Worm (Caenorhabditis elegans) whole organism, L3 larva: ENCODE results near the gene jmjd-3.2.

ENCODE experiments used
- R02D3.7 ChIP-seq: fragments of 150-350 bp; optimal IDR thresholded peaks from 2 replicates; lab custom pipeline; 2014; ENCODE audit warnings: missing biosample characterization, missing genetic modification characterization
- ZK546.5 ChIP-seq: sonication (generic microtip); optimal IDR thresholded peaks from 2 replicates; lab custom pipeline; 2017; ENCODE audit warnings: missing biosample characterization, missing genetic modification characterization
- aly-2 ChIP-seq: fragments of 150-350 bp; optimal IDR thresholded peaks from 2 replicates; lab custom pipeline; 2014; ENCODE audit warnings: missing biosample characterization, missing genetic modification characterization
- ama-1 ChIP-seq: fragments of 150-350 bp; optimal IDR thresholded peaks from 2 replicates; lab custom pipeline; 2018
- ceh-28 ChIP-seq: fragments of 150-350 bp; optimal IDR thresholded peaks from 2 replicates; lab custom pipeline; 2014; ENCODE audit warnings: missing biosample characterization, missing genetic modification reagents, missing genetic modification characterization
- ceh-82 ChIP-seq: fragments of 150-350 bp; optimal IDR thresholded peaks from 2 replicates; lab custom pipeline; 2014; ENCODE audit warnings: missing biosample characterization, missing genetic modification characterization
- ceh-9 ChIP-seq: sonication (generic microtip); optimal IDR thresholded peaks from 2 replicates; lab custom pipeline; 2018; ENCODE audit warnings: missing biosample characterization, missing genetic modification characterization
- egl-27 ChIP-seq: sonication (generic microtip); optimal IDR thresholded peaks from 4 replicates; lab custom pipeline; 2017; ENCODE audit warnings: missing biosample characterization, missing genetic modification reagents, missing genetic modification characterization
- egl-5 ChIP-seq: fragments of 150-350 bp; optimal IDR thresholded peaks from 2 replicates; lab custom pipeline; 2017; ENCODE audit warnings: missing biosample characterization, missing genetic modification reagents, missing genetic modification characterization, inconsistent platforms
- elt-1 ChIP-seq: fragments of 150-350 bp; optimal IDR thresholded peaks from 2 replicates; lab custom pipeline; 2014; ENCODE audit warnings: missing biosample characterization, missing genetic modification characterization
- elt-2 ChIP-seq: sonication (generic microtip); optimal IDR thresholded peaks from 2 replicates; lab custom pipeline; 2016; ENCODE audit warnings: missing genetic modification reagents, mild to moderate bottlenecking, missing genetic modification characterization, missing compliant biosample characterization
- fkh-10 ChIP-seq: sonication (generic microtip); optimal IDR thresholded peaks from 2 replicates; lab custom pipeline; 2017; ENCODE audit warnings: missing biosample characterization, missing genetic modification reagents, missing genetic modification characterization
- fkh-2 ChIP-seq: fragments of 150-350 bp; optimal IDR thresholded peaks from 2 replicates; lab custom pipeline; 2014; ENCODE audit warnings: missing biosample characterization, missing genetic modification reagents, missing genetic modification characterization
- fos-1 ChIP-seq: fragments of 150-350 bp; optimal IDR thresholded peaks from 2 replicates; lab custom pipeline; 2014; ENCODE audit warnings: missing biosample characterization, missing genetic modification characterization
- hmg-11 ChIP-seq: sonication (generic microtip); optimal IDR thresholded peaks from 2 replicates; lab custom pipeline; 2016; ENCODE audit warnings: missing genetic modification characterization, missing compliant biosample characterization
- jun-1 ChIP-seq: fragments of 150-350 bp; optimal IDR thresholded peaks from 2 replicates; lab custom pipeline; 2014; ENCODE audit warnings: missing biosample characterization, missing genetic modification reagents, missing genetic modification characterization
- lin-15B ChIP-seq: fragments of 150-350 bp; optimal IDR thresholded peaks from 2 replicates; lab custom pipeline; 2014; ENCODE audit warnings: missing biosample characterization, missing genetic modification characterization
- lin-39 ChIP-seq: fragments of 150-350 bp; optimal IDR thresholded peaks from 2 replicates; lab custom pipeline; 2018; ENCODE audit warnings: missing biosample characterization, missing genetic modification reagents, missing genetic modification characterization
- lsy-12 ChIP-seq: sonication (generic microtip); optimal IDR thresholded peaks from 2 replicates; lab custom pipeline; 2016; ENCODE audit warnings: mild to moderate bottlenecking, missing genetic modification characterization, missing compliant biosample characterization
- mdl-1 ChIP-seq: fragments of 150-350 bp; optimal IDR thresholded peaks from 2 replicates; lab custom pipeline; 2014; ENCODE audit warnings: missing biosample characterization, missing genetic modification characterization
- mml-1 ChIP-seq: fragments of 150-350 bp; sonication (generic microtip); optimal IDR thresholded peaks from 3 replicates; lab custom pipeline; 2014; ENCODE audit warnings: missing biosample characterization, missing genetic modification characterization
- nfya-1 ChIP-seq: sonication (generic microtip); optimal IDR thresholded peaks from 2 replicates; lab custom pipeline; 2017; ENCODE audit warnings: missing genetic modification characterization, mild to moderate bottlenecking, missing compliant biosample characterization, antibody characterized with exemption, moderate library complexity; ENCODE audit not compliant: insufficient read depth
- nhr-11 ChIP-seq: fragments of 150-350 bp; optimal IDR thresholded peaks from 2 replicates; lab custom pipeline; 2014; ENCODE audit warnings: missing biosample characterization, missing genetic modification characterization
- nhr-23 ChIP-seq: fragments of 150-350 bp; optimal IDR thresholded peaks from 2 replicates; lab custom pipeline; 2014; ENCODE audit warnings: missing biosample characterization, missing genetic modification reagents, missing genetic modification characterization
- nhr-237 ChIP-seq: fragments of 150-350 bp; optimal IDR thresholded peaks from 2 replicates; lab custom pipeline; 2014; ENCODE audit warnings: missing biosample characterization, missing genetic modification characterization
- nhr-25 ChIP-seq: sonication (generic microtip); optimal IDR thresholded peaks from 2 replicates; lab custom pipeline; 2017; ENCODE audit warnings: missing biosample characterization, missing genetic modification characterization
- nhr-28 ChIP-seq: fragments of 150-350 bp; optimal IDR thresholded peaks from 2 replicates; lab custom pipeline; 2014; ENCODE audit warnings: missing biosample characterization, missing genetic modification characterization
- nhr-43 ChIP-seq: sonication (generic microtip); optimal IDR thresholded peaks from 2 replicates; lab custom pipeline; 2016; ENCODE audit warnings: mild to moderate bottlenecking, missing genetic modification characterization, missing compliant biosample characterization; ENCODE audit not compliant: poor library complexity, severe bottlenecking
- nhr-76 ChIP-seq: fragments of 150-350 bp; sonication (generic microtip); optimal IDR thresholded peaks from 5 replicates; lab custom pipeline; 2014; ENCODE audit warnings: missing biosample characterization, missing genetic modification characterization
- nhr-77 ChIP-seq: fragments of 150-350 bp; optimal IDR thresholded peaks from 2 replicates; lab custom pipeline; 2014; ENCODE audit warnings: missing biosample characterization, missing genetic modification characterization
- pha-4 ChIP-seq: fragments of 150-350 bp; optimal IDR thresholded peaks from 2 replicates; lab custom pipeline; 2014; ENCODE audit warnings: missing biosample characterization, missing genetic modification reagents, missing genetic modification characterization
- pqm-1 ChIP-seq: fragments of 150-350 bp; optimal IDR thresholded peaks from 2 replicates; lab custom pipeline; 2017; ENCODE audit warnings: missing biosample characterization, missing genetic modification characterization, inconsistent platforms
- sea-2 ChIP-seq: fragments of 150-350 bp; sonication (generic microtip); optimal IDR thresholded peaks from 4 replicates; lab custom pipeline; 2014; ENCODE audit warnings: missing biosample characterization, missing genetic modification reagents, missing genetic modification characterization
- skn-1 ChIP-seq: fragments of 150-350 bp; optimal IDR thresholded peaks from 2 replicates; lab custom pipeline; 2014; ENCODE audit warnings: missing biosample characterization, missing genetic modification characterization
- snpc-4 ChIP-seq: fragments of 150-350 bp; optimal IDR thresholded peaks from 2 replicates; lab custom pipeline; 2014; ENCODE audit warnings: missing biosample characterization, missing genetic modification characterization
- unc-62 ChIP-seq: fragments of 150-350 bp; sonication (generic microtip); optimal IDR thresholded peaks from 4 replicates; lab custom pipeline; 2014; ENCODE audit warnings: missing biosample characterization, missing genetic modification reagents, missing genetic modification characterization
- zag-1 ChIP-seq: fragments of 150-350 bp; optimal IDR thresholded peaks from 2 replicates; lab custom pipeline; 2014; ENCODE audit warnings: missing biosample characterization, missing genetic modification characterization
- ztf-11 ChIP-seq: fragments of 150-350 bp; optimal IDR thresholded peaks from 2 replicates; lab custom pipeline; 2014; ENCODE audit warnings: missing biosample characterization, missing genetic modification characterization

The jmjd-3.2 gene

DNA sequence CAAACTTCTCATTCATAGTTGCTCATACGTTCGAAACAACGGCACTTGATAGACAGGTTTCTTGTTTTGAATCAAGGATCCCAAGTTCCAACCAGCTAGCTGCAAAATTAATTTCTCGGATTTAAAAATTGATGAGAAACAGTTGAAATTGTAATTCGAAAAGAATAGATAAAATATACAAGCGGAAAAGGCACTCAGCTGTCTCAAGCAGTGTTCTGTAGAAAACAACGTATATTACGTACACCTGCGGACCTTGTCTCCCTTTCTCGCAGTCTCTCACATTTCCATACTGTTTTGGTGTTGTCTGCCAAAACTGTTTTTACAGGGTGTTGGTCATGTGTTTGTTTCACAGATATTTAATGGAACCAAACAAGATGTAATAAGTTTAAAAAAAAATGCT lies 32.4 kb upstream of the jmjd-3.2 start, which contains the start of gene F23D12.10:
F23D12.10 (minus strand) TSS at position 101 of the 400 bp plus-strand sequence.
- TF ChIP-seq R02D3.7 (tag; lab: Kevin White, UChicago), result no peak

DNA sequence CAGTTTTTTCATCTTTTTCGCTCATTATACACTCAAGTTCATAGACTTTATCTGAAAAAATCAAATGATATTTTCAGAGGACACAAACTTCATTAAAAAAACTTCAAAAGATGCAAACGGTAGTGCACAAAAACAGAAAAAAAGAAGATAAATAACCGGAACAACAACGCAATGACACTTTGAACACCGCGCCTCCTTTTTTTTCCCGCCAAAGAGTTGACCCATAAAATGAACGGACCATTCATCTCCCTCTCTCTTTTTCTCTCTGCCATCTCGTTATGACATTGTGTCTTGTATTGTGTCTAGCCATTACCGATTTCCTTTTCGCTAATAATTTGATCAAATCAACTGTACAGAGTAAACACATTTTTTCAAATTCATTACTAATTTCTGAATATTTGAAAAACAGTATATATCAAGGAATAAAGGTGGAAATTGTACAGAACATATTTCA lies 26.5 kb upstream of the jmjd-3.2 start, which contains the start of gene F23D12.2:
F23D12.2 (minus strand) TSS at position 51 of the 454 bp plus-strand sequence.
- no peak for TF ChIP-seq lin-15B (tag; lab: Kevin White, UChicago)
- TF ChIP-seq nhr-11 (tag; lab: Kevin White, UChicago), result no peak
- no peak for TF ChIP-seq unc-62 (GFP tag; lab: Kevin White, UChicago)
- no peak for TF ChIP-seq mml-1
- no peak for TF ChIP-seq pha-4
- no peak for TF ChIP-seq lin-39 (tag; lab: Kevin White, UChicago)
- TF ChIP-seq mdl-1 (tag; lab: Kevin White, UChicago), result no peak
- TF ChIP-seq nhr-43, result no peak
- TF ChIP-seq ceh-82 (tag; lab: Kevin White, UChicago), result no peak
- TF ChIP-seq, all 47 proteins: peak for 0

ce11 chrX:14423105-14423504 lies 24.9 kb upstream of the jmjd-3.2 start, which contains the start of gene fipr-3:
fipr-3 (plus strand) TSS chrX:14423405.
- no peak for TF ChIP-seq sea-2 (GFP tag; lab: Kevin White, UChicago)
- TF ChIP-seq elt-2, result no peak
- no peak for TF ChIP-seq ceh-28 (tag; lab: Kevin White, UChicago)
- no peak for TF ChIP-seq fkh-10
- TF ChIP-seq pha-4, result no peak
- TF ChIP-seq jun-1 (tag; lab: Kevin White, UChicago), result no peak
- no peak for TF ChIP-seq elt-1 (tag; lab: Kevin White, UChicago)

- TF ChIP-seq pqm-1 (tag; lab: Kevin White, UChicago), result no peak
- no peak for TF ChIP-seq nhr-25
- no peak for TF ChIP-seq fkh-2 (tag; lab: Kevin White, UChicago)
- no peak for TF ChIP-seq unc-62 (GFP tag; lab: Kevin White, UChicago)
- no peak for TF ChIP-seq pha-4
- no peak for TF ChIP-seq ama-1 (lab: Kevin White, UChicago)
- no peak for TF ChIP-seq ztf-11
- no peak for TF ChIP-seq snpc-4 (tag; lab: Kevin White, UChicago)
- no peak for TF ChIP-seq mml-1
- no peak for TF ChIP-seq ZK546.5 (tag; lab: Kevin White, UChicago)
- no peak for TF ChIP-seq fos-1
Observed at ce11 chrX:14424186-14424585, 23.8 kb upstream of the jmjd-3.2 start.

ce11 chrX:14424673-14425072 lies 23.3 kb upstream of the jmjd-3.2 start, which contains the start of gene F23D12.11:
F23D12.11 (minus strand) TSS chrX:14424751.
- TF ChIP-seq nfya-1 (tag; lab: Kevin White, UChicago) (no peak), elt-2 (no peak), ceh-82 (tag; lab: Kevin White, UChicago) (no peak), hmg-11 (tag; lab: Kevin White, UChicago) (no peak), zag-1 (no peak), ceh-28 (tag; lab: Kevin White, UChicago) (no peak), lin-15B (tag; lab: Kevin White, UChicago) (no peak), nhr-77 (tag; lab: Kevin White, UChicago) (no peak), nhr-28 (no peak), nhr-237 (tag; lab: Kevin White, UChicago) (no peak), aly-2 (tag; lab: Kevin White, UChicago) (no peak), mml-1 (no peak)

ce11 chrX:14428052-14428451 lies 20.0 kb upstream of the jmjd-3.2 start, which contains the start of gene F23D12.1:
F23D12.1 (minus strand) TSS chrX:14428152.
- TF ChIP-seq nhr-76 (tag; lab: Kevin White, UChicago), result no peak
- no peak for TF ChIP-seq jun-1 (tag; lab: Kevin White, UChicago)
- no peak for TF ChIP-seq lin-15B (tag; lab: Kevin White, UChicago)
- TF ChIP-seq skn-1 (tag; lab: Kevin White, UChicago), result no peak
- no peak for TF ChIP-seq nhr-77 (tag; lab: Kevin White, UChicago)
- no peak for TF ChIP-seq ceh-9
- no peak for TF ChIP-seq nhr-28
- no peak for TF ChIP-seq nhr-237 (tag; lab: Kevin White, UChicago)
- TF ChIP-seq unc-62 (GFP tag; lab: Kevin White, UChicago), result no peak
- no peak for TF ChIP-seq snpc-4 (tag; lab: Kevin White, UChicago)
- TF ChIP-seq R02D3.7 (tag; lab: Kevin White, UChicago), result no peak
- TF ChIP-seq ztf-11, result no peak
- TF ChIP-seq pqm-1 (tag; lab: Kevin White, UChicago), result no peak
- TF ChIP-seq lsy-12 (tag; lab: Kevin White, UChicago), result no peak
- no peak for TF ChIP-seq egl-5 (tag; lab: Kevin White, UChicago)
- TF ChIP-seq zag-1, result no peak
- no peak for TF ChIP-seq egl-27 (tag; lab: Kevin White, UChicago)
- TF ChIP-seq elt-2, result no peak
- no peak for TF ChIP-seq nhr-23 (tag; lab: Kevin White, UChicago)
